Worm (Caenorhabditis elegans) whole organism, mixed stage, embryonic: ENCODE measurements around the gene T13G4.4.

ENCODE experiments used
- M03D4.4 ChIP-seq: sonication (generic microtip); optimal IDR thresholded peaks from 2 replicates; lab custom pipeline; 2017; ENCODE audit warnings: mild to moderate bottlenecking, missing genetic modification characterization, missing compliant biosample characterization
- bed-3 ChIP-seq: fragments of 200-800 bp; sonication (Bioruptor generic); optimal IDR thresholded peaks from 3 replicates; lab custom pipeline; 2018; ENCODE audit warnings: mild to moderate bottlenecking, missing genetic modification characterization, moderate library complexity, missing compliant biosample characterization
- blmp-1 ChIP-seq: fragments of 150-350 bp; optimal IDR thresholded peaks from 2 replicates; lab custom pipeline; 2014; ENCODE audit warnings: missing biosample characterization, missing genetic modification characterization
- ceh-39 ChIP-seq: fragments of 150-350 bp; optimal IDR thresholded peaks from 2 replicates; lab custom pipeline; 2014; ENCODE audit warnings: missing biosample characterization, missing genetic modification characterization
- ceh-43 ChIP-seq: fragments of 200-800 bp; sonication (Bioruptor generic); optimal IDR thresholded peaks from 2 replicates; lab custom pipeline; 2018; ENCODE audit warnings: mild to moderate bottlenecking, missing genetic modification characterization, moderate library complexity, missing compliant biosample characterization
- ceh-83 ChIP-seq: fragments of 200-800 bp; sonication (Bioruptor generic); optimal IDR thresholded peaks from 2 replicates; lab custom pipeline; 2018; ENCODE audit warnings: mild to moderate bottlenecking, missing genetic modification characterization, missing compliant biosample characterization
- ces-1 ChIP-seq: fragments of 150-350 bp; optimal IDR thresholded peaks from 2 replicates; lab custom pipeline; 2014; ENCODE audit warnings: missing biosample characterization, missing genetic modification reagents, missing genetic modification characterization
- cnd-1 ChIP-seq: fragments of 200-800 bp; sonication (Bioruptor generic); optimal IDR thresholded peaks from 2 replicates; lab custom pipeline; 2018; ENCODE audit warnings: mild to moderate bottlenecking, missing genetic modification characterization, missing compliant biosample characterization
- elt-1 ChIP-seq: sonication (generic microtip); optimal IDR thresholded peaks from 2 replicates; lab custom pipeline; 2017; ENCODE audit warnings: missing genetic modification characterization, mild to moderate bottlenecking, missing compliant biosample characterization, antibody characterized with exemption, moderate library complexity, borderline replicate concordance; ENCODE audit not compliant: insufficient read depth
- elt-3 ChIP-seq: fragments of 150-350 bp; optimal IDR thresholded peaks from 2 replicates; lab custom pipeline; 2014; ENCODE audit warnings: missing biosample characterization, missing genetic modification characterization
- flh-1 ChIP-seq: fragments of 200-800 bp; sonication (Bioruptor generic); optimal IDR thresholded peaks from 2 replicates; lab custom pipeline; 2018; ENCODE audit warnings: mild to moderate bottlenecking, missing genetic modification characterization, moderate library complexity, missing compliant biosample characterization
- ham-2 ChIP-seq: fragments of 200-800 bp; sonication (Bioruptor generic); optimal IDR thresholded peaks from 2 replicates; lab custom pipeline; 2018; ENCODE audit warnings: mild to moderate bottlenecking, missing genetic modification characterization, missing compliant biosample characterization
- hlh-1 ChIP-seq: fragments of 150-350 bp; optimal IDR thresholded peaks from 2 replicates; lab custom pipeline; 2014; ENCODE audit warnings: missing biosample characterization, missing genetic modification reagents, missing genetic modification characterization
- lin-13 ChIP-seq: fragments of 150-350 bp; optimal IDR thresholded peaks from 2 replicates; lab custom pipeline; 2014; ENCODE audit warnings: missing biosample characterization, missing genetic modification characterization
- lin-32 ChIP-seq: fragments of 200-800 bp; sonication (Bioruptor generic); optimal IDR thresholded peaks from 2 replicates; lab custom pipeline; 2018; ENCODE audit warnings: mild to moderate bottlenecking, missing genetic modification characterization, missing compliant biosample characterization
- lsy-2 ChIP-seq: fragments of 150-350 bp; optimal IDR thresholded peaks from 2 replicates; lab custom pipeline; 2014; ENCODE audit warnings: missing biosample characterization, missing genetic modification characterization
- mab-5 ChIP-seq: fragments of 150-350 bp; optimal IDR thresholded peaks from 2 replicates; lab custom pipeline; 2014; ENCODE audit warnings: missing biosample characterization, missing genetic modification characterization
- mep-1 ChIP-seq: fragments of 150-350 bp; optimal IDR thresholded peaks from 2 replicates; lab custom pipeline; 2017; ENCODE audit warnings: missing biosample characterization, missing genetic modification reagents, missing genetic modification characterization, inconsistent platforms
- mls-2 ChIP-seq: sonication (generic microtip); optimal IDR thresholded peaks from 2 replicates; lab custom pipeline; 2016; ENCODE audit warnings: mild to moderate bottlenecking, missing genetic modification characterization, moderate library complexity, missing compliant biosample characterization
- nhr-2 ChIP-seq: fragments of 150-350 bp; optimal IDR thresholded peaks from 2 replicates; lab custom pipeline; 2014; ENCODE audit warnings: missing biosample characterization, missing genetic modification characterization
- nhr-237 ChIP-seq: fragments of 150-350 bp; optimal IDR thresholded peaks from 2 replicates; lab custom pipeline; 2014; ENCODE audit warnings: missing biosample characterization, missing genetic modification characterization
- nhr-28 ChIP-seq: fragments of 150-350 bp; optimal IDR thresholded peaks from 2 replicates; lab custom pipeline; 2014; ENCODE audit warnings: missing biosample characterization, missing genetic modification characterization
- nhr-76 ChIP-seq: sonication (generic microtip); optimal IDR thresholded peaks from 2 replicates; lab custom pipeline; 2017; ENCODE audit warnings: missing biosample characterization, missing genetic modification characterization
- pha-4 ChIP-seq: fragments of 150-350 bp; optimal IDR thresholded peaks from 2 replicates; lab custom pipeline; 2018; ENCODE audit warnings: missing biosample characterization, missing genetic modification reagents, missing genetic modification characterization
- sem-2 ChIP-seq: fragments of 200-800 bp; sonication (Bioruptor generic); optimal IDR thresholded peaks from 2 replicates; lab custom pipeline; 2018; ENCODE audit warnings: mild to moderate bottlenecking, missing genetic modification characterization, missing compliant biosample characterization
- snpc-4 ChIP-seq: fragments of 150-350 bp; optimal IDR thresholded peaks from 2 replicates; lab custom pipeline; 2014; ENCODE audit warnings: missing biosample characterization, missing genetic modification characterization
- sptf-1 ChIP-seq: sonication (generic microtip); optimal IDR thresholded peaks from 2 replicates; lab custom pipeline; 2017; ENCODE audit warnings: mild to moderate bottlenecking, missing genetic modification characterization, moderate library complexity, missing compliant biosample characterization
- tbx-8 ChIP-seq: fragments of 200-800 bp; sonication (Bioruptor generic); optimal IDR thresholded peaks from 2 replicates; lab custom pipeline; 2018; ENCODE audit warnings: mild to moderate bottlenecking, missing genetic modification characterization, moderate library complexity, missing compliant biosample characterization
- unc-120 ChIP-seq: sonication (generic microtip); optimal IDR thresholded peaks from 2 replicates; lab custom pipeline; 2017; ENCODE audit warnings: missing genetic modification characterization, missing compliant biosample characterization; ENCODE audit not compliant: poor library complexity, severe bottlenecking
- unc-39 ChIP-seq: fragments of 150-350 bp; optimal IDR thresholded peaks from 2 replicates; lab custom pipeline; 2014; ENCODE audit warnings: missing biosample characterization, missing genetic modification characterization
- unc-62 ChIP-seq: fragments of 150-350 bp; optimal IDR thresholded peaks from 2 replicates; lab custom pipeline; 2014; ENCODE audit warnings: missing biosample characterization, missing genetic modification reagents, missing genetic modification characterization
- zip-8 ChIP-seq: fragments of 150-350 bp; optimal IDR thresholded peaks from 2 replicates; lab custom pipeline; 2014; ENCODE audit warnings: missing biosample characterization, missing genetic modification characterization
- ztf-11 ChIP-seq: fragments of 150-350 bp; optimal IDR thresholded peaks from 2 replicates; lab custom pipeline; 2014; ENCODE audit warnings: missing biosample characterization, missing genetic modification characterization

The T13G4.4 gene

ce11 chrX:1172024-1172423 lies 19.5 kb downstream of the T13G4.4 start:
- TF ChIP-seq ces-1 (GFP tag; lab: Kevin White, UChicago) (no peak), pha-4 (tag; lab: Kevin White, UChicago) (no peak), ztf-11 (no peak), nhr-2 (tag; lab: Kevin White, UChicago) (no peak), mls-2 (tag; lab: Kevin White, UChicago) (no peak), M03D4.4 (tag; lab: Kevin White, UChicago) (no peak), mab-5 (no peak), elt-1 (tag; lab: Kevin White, UChicago) (no peak), nhr-76 (tag; lab: Kevin White, UChicago) (no peak), snpc-4 (no peak), sem-2 (GFP tag; lab: Kevin White, UChicago) (no peak), unc-120 (tag; lab: Kevin White, UChicago) (no peak), ceh-83 (GFP tag; lab: Kevin White, UChicago) (no peak), ceh-39 (tag; lab: Kevin White, UChicago) (no peak), unc-39 (no peak), blmp-1 (tag; lab: Kevin White, UChicago) (no peak), zip-8 (tag; lab: Kevin White, UChicago) (no peak), ceh-43 (GFP tag; lab: Kevin White, UChicago) (no peak)

DNA sequence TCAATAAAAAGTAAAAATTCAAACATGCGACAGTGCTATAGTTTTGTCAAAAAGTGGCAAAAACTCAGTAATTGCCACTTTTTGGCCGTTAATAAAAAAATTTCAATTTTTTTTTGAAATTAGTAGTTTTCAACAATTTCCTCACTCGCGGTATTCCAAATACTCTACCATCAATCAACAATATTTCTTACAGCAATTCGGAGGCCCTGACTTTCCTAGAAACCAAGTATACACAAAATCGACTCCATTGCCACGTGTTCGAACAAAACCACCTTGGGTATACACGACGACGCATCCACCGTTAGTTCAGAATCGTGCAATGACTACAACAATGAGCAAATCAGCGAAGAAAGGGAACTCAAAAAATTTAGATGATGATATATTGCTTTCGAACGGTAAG lies 19.9 kb downstream of the T13G4.4 start:
- TF ChIP-seq tbx-8 (GFP tag; lab: Kevin White, UChicago) (no peak), mab-5 (no peak), ceh-39 (tag; lab: Kevin White, UChicago) (no peak), lsy-2 (no peak), nhr-2 (tag; lab: Kevin White, UChicago) (no peak), M03D4.4 (tag; lab: Kevin White, UChicago) (no peak), flh-1 (no peak), nhr-28 (tag; lab: Kevin White, UChicago) (no peak), ham-2 (GFP tag; lab: Kevin White, UChicago) (no peak), elt-3 (tag; lab: Kevin White, UChicago) (no peak), unc-120 (tag; lab: Kevin White, UChicago) (no peak), zip-8 (tag; lab: Kevin White, UChicago) (no peak), sptf-1 (tag; lab: Kevin White, UChicago) (no peak), snpc-4 (no peak), ztf-11 (no peak), unc-62 (GFP tag; lab: Kevin White, UChicago) (no peak)

ce11 chrX:1167234-1167633 lies 24.2 kb downstream of the T13G4.4 start:
- no peak for TF ChIP-seq ceh-83 (GFP tag; lab: Kevin White, UChicago)
- TF ChIP-seq unc-120 (tag; lab: Kevin White, UChicago): peak; percentile 11
- TF ChIP-seq hlh-1 (tag; lab: Kevin White, UChicago): no peak
- TF ChIP-seq unc-39: no peak
- no peak for TF ChIP-seq cnd-1 (tag; lab: Kevin White, UChicago)
- TF ChIP-seq nhr-2 (tag; lab: Kevin White, UChicago): no peak

DNA sequence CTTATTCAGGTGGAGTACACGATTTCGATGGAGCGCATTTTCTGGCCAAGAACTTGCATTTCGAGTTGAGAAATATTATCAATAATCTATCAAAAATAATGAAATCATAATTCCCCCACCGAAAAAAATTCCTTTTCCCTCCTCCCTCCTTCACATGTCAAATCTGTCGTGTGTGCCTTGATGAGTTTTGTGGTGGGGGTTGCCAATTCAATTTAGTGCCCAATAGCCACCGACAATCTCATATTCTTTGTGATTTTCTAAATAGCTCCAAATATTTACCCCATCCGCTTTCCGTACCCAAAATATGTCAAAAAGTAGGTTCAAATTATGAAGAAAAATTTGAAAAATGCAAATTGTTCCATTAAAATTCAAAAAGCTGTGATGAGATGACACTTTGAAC lies 29.5 kb downstream of the T13G4.4 start, which contains the start of gene tmc-1:
Gene tmc-1 (plus strand): TSS at position 189 of the 400 bp plus-strand sequence.
- TF ChIP-seq sem-2 (GFP tag; lab: Kevin White, UChicago) (no peak), ces-1 (GFP tag; lab: Kevin White, UChicago) (peak; percentile 61)
- TF ChIP-seq, all 35 proteins: peak for 1

DNA sequence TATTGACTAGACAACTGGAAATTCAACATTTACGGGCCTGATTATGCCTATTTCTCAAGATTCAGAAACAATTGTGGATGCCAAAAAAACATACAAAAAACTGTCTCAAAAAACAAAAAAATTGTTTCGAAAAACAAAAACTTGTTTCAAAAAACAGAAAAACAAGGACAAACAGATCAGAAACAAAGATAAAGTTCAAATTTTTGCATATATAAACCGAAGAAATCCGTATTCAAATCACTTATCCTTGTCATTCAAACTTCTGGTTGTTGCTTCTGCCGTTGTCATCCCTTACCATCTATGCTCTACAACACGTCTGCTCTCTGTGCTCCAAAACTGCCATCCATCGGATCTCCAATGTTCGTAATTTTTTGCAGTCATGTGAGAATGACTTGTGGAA lies 36.8 kb downstream of the T13G4.4 start, which contains the start of gene R193.1:
Gene R193.1 (plus strand): TSS at position 301 of the 400 bp plus-strand sequence.
- TF ChIP-seq snpc-4 (no peak), ceh-83 (GFP tag; lab: Kevin White, UChicago) (no peak), pha-4 (tag; lab: Kevin White, UChicago) (no peak), mls-2 (tag; lab: Kevin White, UChicago) (no peak), ztf-11 (no peak), nhr-76 (tag; lab: Kevin White, UChicago) (no peak), tbx-8 (GFP tag; lab: Kevin White, UChicago) (no peak), lin-13 (no peak), lsy-2 (no peak), nhr-28 (tag; lab: Kevin White, UChicago) (no peak), bed-3 (no peak), ham-2 (GFP tag; lab: Kevin White, UChicago) (no peak), lin-32 (no peak), nhr-237 (tag; lab: Kevin White, UChicago) (no peak), sptf-1 (tag; lab: Kevin White, UChicago) (no peak), mep-1 (tag; lab: Kevin White, UChicago) (no peak), ceh-43 (GFP tag; lab: Kevin White, UChicago) (no peak), zip-8 (tag; lab: Kevin White, UChicago) (no peak), elt-1 (tag; lab: Kevin White, UChicago) (no peak)
